Worm (Caenorhabditis elegans) whole organism, L1 larva: ENCODE data around the gene K03A11.4.

Experiments used
- aha-1 ChIP-seq: fragments of 150-350 bp; optimal IDR thresholded peaks from 2 replicates; lab custom pipeline; 2014; ENCODE audit warnings: missing biosample characterization, missing genetic modification characterization
- alr-1 ChIP-seq: fragments of 200-800 bp; sonication (Bioruptor generic); optimal IDR thresholded peaks from 2 replicates; lab custom pipeline; 2018; ENCODE audit warnings: borderline replicate concordance, mild to moderate bottlenecking, missing genetic modification characterization, missing compliant biosample characterization
- aly-2 ChIP-seq: fragments of 150-350 bp; optimal IDR thresholded peaks from 2 replicates; lab custom pipeline; 2014; ENCODE audit warnings: missing biosample characterization, missing genetic modification characterization
- ceh-82 ChIP-seq, 3 experiments: fragments of 150-350 bp in 1 of 3; sonication (generic microtip) in 2 of 3; optimal IDR thresholded peaks; 2 replicates each; lab custom pipeline; 2014 to 2017; ENCODE audit warnings: missing biosample characterization in 3 of 3, missing genetic modification characterization in 3 of 3
- ceh-88 ChIP-seq: fragments of 200-800 bp; sonication (Bioruptor generic); IDR thresholded peaks from 2 replicates; pipeline ENCODE4 v1.3.6; 2022; ENCODE audit warnings: missing genetic modification characterization, missing compliant biosample characterization
- ceh-90 ChIP-seq: sonication (generic microtip); optimal IDR thresholded peaks from 2 replicates; lab custom pipeline; 2016; ENCODE audit warnings: missing genetic modification characterization, missing compliant biosample characterization
- dpl-1 ChIP-seq, 3 experiments: fragments of 150-350 bp in 2 of 3; sonication (generic microtip) in 1 of 3; optimal IDR thresholded peaks; 2 replicates each; lab custom pipeline; 2014 to 2017; ENCODE audit warnings: missing biosample characterization in 3 of 3, missing genetic modification characterization in 3 of 3, missing genetic modification reagents in 3 of 3
- egl-27 ChIP-seq, 2 experiments: fragments of 150-350 bp in 1 of 2; sonication (generic microtip); optimal IDR thresholded peaks; 3 replicates each; lab custom pipeline; 2017 to 2018; ENCODE audit warnings: missing biosample characterization in 2 of 2, missing genetic modification characterization in 2 of 2, missing genetic modification reagents in 2 of 2
- elt-2 ChIP-seq: sonication (generic microtip); optimal IDR thresholded peaks from 2 replicates; lab custom pipeline; 2016; ENCODE audit warnings: missing genetic modification characterization, mild to moderate bottlenecking, inconsistent platforms, missing compliant biosample characterization, missing genetic modification reagents
- fkh-8 ChIP-seq: sonication (generic microtip); optimal IDR thresholded peaks from 2 replicates; lab custom pipeline; 2016; ENCODE audit warnings: mild to moderate bottlenecking, missing genetic modification characterization, missing compliant biosample characterization
- fos-1 ChIP-seq: fragments of 150-350 bp; optimal IDR thresholded peaks from 2 replicates; lab custom pipeline; 2014; ENCODE audit warnings: missing biosample characterization, missing genetic modification characterization
- hlh-17 ChIP-seq: fragments of 200-800 bp; sonication (Bioruptor generic); optimal IDR thresholded peaks from 2 replicates; lab custom pipeline; 2018; ENCODE audit warnings: missing genetic modification characterization, mild to moderate bottlenecking, missing compliant biosample characterization, moderate library complexity, borderline replicate concordance
- hpl-2 ChIP-seq: fragments of 150-350 bp; optimal IDR thresholded peaks from 2 replicates; lab custom pipeline; 2014; ENCODE audit warnings: missing biosample characterization, missing genetic modification reagents, missing genetic modification characterization
- lin-14 ChIP-seq: fragments of 200-800 bp; sonication (Bioruptor generic); optimal IDR thresholded peaks from 2 replicates; lab custom pipeline; 2018; ENCODE audit warnings: mild to moderate bottlenecking, missing genetic modification characterization, moderate library complexity, missing compliant biosample characterization
- mab-9 ChIP-seq: fragments of 200-800 bp; sonication (Bioruptor generic); IDR thresholded peaks from 2 replicates; pipeline ENCODE4 v1.3.6; 2022; ENCODE audit warnings: missing genetic modification reagents, missing genetic modification characterization, missing compliant biosample characterization
- mdl-1 ChIP-seq, 2 experiments: fragments of 150-350 bp; optimal IDR thresholded peaks; 2 replicates each; lab custom pipeline; 2014 to 2017; ENCODE audit warnings: missing biosample characterization in 2 of 2, missing genetic modification characterization in 2 of 2, inconsistent platforms in 1 of 2
- mef-2 ChIP-seq: fragments of 150-350 bp; optimal IDR thresholded peaks from 2 replicates; lab custom pipeline; 2014; ENCODE audit warnings: missing biosample characterization, missing genetic modification characterization
- nhr-11 ChIP-seq: fragments of 150-350 bp; optimal IDR thresholded peaks from 2 replicates; lab custom pipeline; 2014; ENCODE audit warnings: missing biosample characterization, missing genetic modification characterization
- nhr-19 ChIP-seq: fragments of 200-800 bp; sonication (Bioruptor generic); conservative IDR thresholded peaks from 2 replicates; pipeline ENCODE4 v1.3.6; 2022; ENCODE audit warnings: missing genetic modification characterization, missing compliant biosample characterization
- nhr-20 ChIP-seq: sonication (generic microtip); optimal IDR thresholded peaks from 2 replicates; lab custom pipeline; 2016; ENCODE audit warnings: mild to moderate bottlenecking, missing genetic modification characterization, missing compliant biosample characterization
- nhr-237 ChIP-seq: fragments of 150-350 bp; optimal IDR thresholded peaks from 2 replicates; lab custom pipeline; 2014; ENCODE audit warnings: missing biosample characterization, missing genetic modification characterization
- nhr-28 ChIP-seq: fragments of 150-350 bp; optimal IDR thresholded peaks from 2 replicates; lab custom pipeline; 2014; ENCODE audit warnings: missing biosample characterization, missing genetic modification characterization
- nhr-47 ChIP-seq: sonication (generic microtip); optimal IDR thresholded peaks from 2 replicates; lab custom pipeline; 2016; ENCODE audit warnings: mild to moderate bottlenecking, missing genetic modification characterization, moderate library complexity, missing compliant biosample characterization
- nhr-84 ChIP-seq: sonication (generic microtip); optimal IDR thresholded peaks from 2 replicates; lab custom pipeline; 2017; ENCODE audit warnings: missing biosample characterization, missing genetic modification characterization
- nhr-85 ChIP-seq: sonication (generic microtip); peaks from one replicate; lab custom pipeline; 2016; ENCODE audit warnings: missing genetic modification characterization, inconsistent platforms, missing compliant biosample characterization
- pax-3 ChIP-seq: fragments of 200-800 bp; sonication (Bioruptor generic); optimal IDR thresholded peaks from 2 replicates; lab custom pipeline; 2018; ENCODE audit warnings: mild to moderate bottlenecking, missing genetic modification characterization, moderate library complexity, missing compliant biosample characterization
- pqm-1 ChIP-seq: sonication (generic microtip); optimal IDR thresholded peaks from 3 replicates; lab custom pipeline; 2017; ENCODE audit warnings: missing biosample characterization, missing genetic modification characterization
- skn-1 ChIP-seq: fragments of 150-350 bp; optimal IDR thresholded peaks from 2 replicates; lab custom pipeline; 2014; ENCODE audit warnings: missing biosample characterization, missing genetic modification characterization
- snu-23 ChIP-seq: sonication (generic microtip); optimal IDR thresholded peaks from 2 replicates; lab custom pipeline; 2016; ENCODE audit warnings: missing genetic modification characterization, missing compliant biosample characterization
- swsn-7 ChIP-seq: sonication (generic microtip); optimal IDR thresholded peaks from 2 replicates; lab custom pipeline; 2016; ENCODE audit warnings: missing genetic modification characterization, missing compliant biosample characterization
- tbx-2 ChIP-seq: sonication (generic microtip); optimal IDR thresholded peaks from 2 replicates; lab custom pipeline; 2016; ENCODE audit warnings: missing genetic modification characterization, missing compliant biosample characterization
- tlp-1 ChIP-seq: fragments of 150-350 bp; optimal IDR thresholded peaks from 2 replicates; lab custom pipeline; 2014; ENCODE audit warnings: missing biosample characterization, missing genetic modification characterization
- unc-130 ChIP-seq: fragments of 150-350 bp; optimal IDR thresholded peaks from 2 replicates; lab custom pipeline; 2017; ENCODE audit warnings: missing biosample characterization, missing genetic modification characterization, inconsistent platforms
- unc-30 ChIP-seq: sonication (generic microtip); optimal IDR thresholded peaks from 2 replicates; lab custom pipeline; 2017; ENCODE audit warnings: missing biosample characterization, missing genetic modification characterization
- unc-62 ChIP-seq: fragments of 150-350 bp; optimal IDR thresholded peaks from 2 replicates; lab custom pipeline; 2014; ENCODE audit warnings: missing biosample characterization, missing genetic modification reagents, missing genetic modification characterization
- unc-98 ChIP-seq: fragments of 200-800 bp; sonication (Bioruptor generic); IDR thresholded peaks from 2 replicates; pipeline ENCODE4 v1.3.6; 2022; ENCODE audit warnings: missing genetic modification characterization, missing compliant biosample characterization
- vab-15 ChIP-seq: sonication (generic microtip); optimal IDR thresholded peaks from 2 replicates; lab custom pipeline; 2017; ENCODE audit warnings: missing genotype, mild to moderate bottlenecking, missing genetic modification characterization, missing compliant biosample characterization
- xbp-1 ChIP-seq: sonication (generic microtip); optimal IDR thresholded peaks from 2 replicates; lab custom pipeline; 2016; ENCODE audit warnings: missing genetic modification characterization, missing compliant biosample characterization
- ztf-4 ChIP-seq: fragments of 150-350 bp; optimal IDR thresholded peaks from 2 replicates; lab custom pipeline; 2014; ENCODE audit warnings: missing biosample characterization, missing genetic modification characterization

K03A11.4 gene

DNA sequence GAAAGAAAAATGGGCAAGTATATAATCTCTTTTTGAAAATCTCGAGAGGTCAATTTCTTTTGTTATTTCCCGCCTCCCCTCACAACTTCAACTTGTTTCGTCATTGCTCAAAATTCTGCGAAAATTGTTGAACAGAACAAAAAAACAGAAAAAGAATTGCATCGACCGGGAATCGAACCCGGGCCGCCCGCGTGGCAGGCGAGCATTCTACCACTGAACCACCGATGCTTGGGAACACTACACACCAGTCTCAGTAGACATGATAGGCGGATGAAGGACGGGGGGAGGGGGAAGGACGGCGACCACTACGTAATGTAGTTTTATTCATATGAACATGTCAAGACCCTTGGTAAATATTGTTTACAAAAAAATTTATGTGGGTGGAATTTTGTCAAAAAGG lies 43.1 kb downstream of the K03A11.4 start (continued):
- TF ChIP-seq xbp-1 (tag; lab: Kevin White, UChicago) (peak; percentile 72), unc-98 (GFP tag; lab: Robert Waterston, UW) (no peak), alr-1 (tag; lab: Kevin White, UChicago) (no peak), hpl-2 (no peak), mdl-1 (tag; optimal IDR thresholded peaks at IDR 0.05; lab: Kevin White, UChicago) (peak in 1 of 2 experiments; percentile 65), ztf-4 (tag; lab: Kevin White, UChicago) (no peak), unc-62 (GFP tag; lab: Kevin White, UChicago) (no peak), nhr-11 (tag; lab: Kevin White, UChicago) (no peak), pax-3 (tag; lab: Kevin White, UChicago) (peak; percentile 64), aly-2 (tag; lab: Kevin White, UChicago) (no peak), mab-9 (GFP tag; lab: Robert Waterston, UW) (no peak), nhr-85 (tag; lab: Kevin White, UChicago) (peak; percentile 79), nhr-47 (tag; lab: Kevin White, UChicago) (peak; percentile 86), egl-27 (tag; optimal IDR thresholded peaks at IDR 0.05; lab: Kevin White, UChicago) (no peak), unc-130 (tag; lab: Kevin White, UChicago) (peak; percentile 61), mef-2 (tag; lab: Kevin White, UChicago) (no peak), vab-15 (tag; lab: Kevin White, UChicago) (peak; percentile 10), elt-2 (peak; percentile 25), unc-30 (tag; lab: Kevin White, UChicago) (no peak), dpl-1 (GFP tag; optimal IDR thresholded peaks at IDR 0.05; lab: Kevin White, UChicago) (peak in 1 of 3 experiments; percentile 28), ceh-90 (tag; lab: Kevin White, UChicago) (no peak), fos-1 (tag; lab: Kevin White, UChicago) (no peak), swsn-7 (peak; percentile 82)

DNA sequence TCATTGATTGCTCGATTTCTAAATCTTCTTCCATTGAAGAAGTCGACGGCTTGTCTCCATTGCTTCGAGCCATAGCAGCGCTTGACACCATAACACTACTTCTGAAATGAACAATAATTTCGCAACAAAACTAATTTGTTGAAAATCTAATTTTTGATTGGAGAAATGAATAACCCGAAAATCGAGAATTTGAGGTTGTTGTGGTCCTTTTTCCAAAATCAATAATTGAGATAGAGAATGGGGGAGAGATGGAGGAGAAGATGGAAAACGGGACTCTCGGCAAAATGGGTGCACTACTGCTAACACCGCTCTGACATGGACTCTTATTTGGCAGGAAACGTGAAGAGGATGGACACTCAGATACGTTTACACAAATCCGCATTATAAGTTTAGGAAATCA lies 44.2 kb downstream of the K03A11.4 start, which contains the start of gene snx-17:
TSS of gene snx-17 (minus strand) at position 101 of the 400 bp plus-strand sequence.
- no peak for TF ChIP-seq lin-14 (GFP tag; lab: Kevin White, UChicago)
- no peak for TF ChIP-seq aha-1 (tag; lab: Kevin White, UChicago)
- no peak for TF ChIP-seq ztf-4 (tag; lab: Kevin White, UChicago)
- TF ChIP-seq aly-2 (tag; lab: Kevin White, UChicago): no peak
- no peak for TF ChIP-seq ceh-90 (tag; lab: Kevin White, UChicago)
- TF ChIP-seq tbx-2 (tag; lab: Kevin White, UChicago): no peak
- no peak for TF ChIP-seq nhr-84 (tag; lab: Kevin White, UChicago)
- TF ChIP-seq nhr-237: no peak
- no peak for TF ChIP-seq snu-23 (GFP tag; lab: Kevin White, UChicago)
- no peak for TF ChIP-seq pax-3 (tag; lab: Kevin White, UChicago)
- no peak for TF ChIP-seq hlh-17

- TF ChIP-seq tlp-1 (tag; lab: Kevin White, UChicago) (no peak), ceh-82 (tag; optimal IDR thresholded peaks at IDR 0.05; lab: Kevin White, UChicago) (no peak), dpl-1 (GFP tag; optimal IDR thresholded peaks at IDR 0.05; lab: Kevin White, UChicago) (no peak), nhr-19 (GFP tag; lab: Robert Waterston, UW) (no peak), nhr-47 (tag; lab: Kevin White, UChicago) (no peak), fkh-8 (tag; lab: Kevin White, UChicago) (no peak), elt-2 (no peak), ceh-88 (GFP tag; lab: Robert Waterston, UW) (no peak), lin-14 (GFP tag; lab: Kevin White, UChicago) (no peak), aly-2 (tag; lab: Kevin White, UChicago) (no peak), alr-1 (tag; lab: Kevin White, UChicago) (no peak)
Measured at ce11 chrX:13126420-13126819, 48.4 kb downstream of the K03A11.4 start, which contains the start of gene F17H10.4. TSS of gene F17H10.4 (minus strand) at chrX:13126520.

ce11 chrX:13129949-13130348 lies 52.0 kb downstream of the K03A11.4 start, which contains the start of gene spin-3:
TSS of gene spin-3 (plus strand) at chrX:13130249.
- TF ChIP-seq nhr-84 (tag; lab: Kevin White, UChicago) (no peak), unc-62 (GFP tag; lab: Kevin White, UChicago) (no peak), swsn-7 (no peak), ceh-82 (tag; optimal IDR thresholded peaks at IDR 0.05; lab: Kevin White, UChicago) (no peak), fkh-8 (tag; lab: Kevin White, UChicago) (no peak), ztf-4 (tag; lab: Kevin White, UChicago) (no peak), pqm-1 (tag; lab: Kevin White, UChicago) (no peak), fos-1 (tag; lab: Kevin White, UChicago) (no peak), skn-1 (no peak), nhr-28 (tag; lab: Kevin White, UChicago) (no peak), nhr-20 (tag; lab: Kevin White, UChicago) (no peak)
